Worm (Caenorhabditis elegans) whole organism, L1 larva: ENCODE results near the gene seld-1.
A peak's percentile ranks its signal among the peaks of the same experiment; 100 is the strongest.

ENCODE experiments used
- C04F5.9 ChIP-seq: sonication (generic microtip); optimal IDR thresholded peaks from 2 replicates; lab custom pipeline; 2016; ENCODE audit warnings: missing genetic modification characterization, missing compliant biosample characterization
- blmp-1 ChIP-seq: fragments of 150-350 bp; optimal IDR thresholded peaks from 2 replicates; lab custom pipeline; 2014; ENCODE audit warnings: missing biosample characterization, missing genetic modification characterization
- ceh-88 ChIP-seq: fragments of 200-800 bp; sonication (Bioruptor generic); IDR thresholded peaks from 2 replicates; pipeline ENCODE4 v1.3.6; 2022; ENCODE audit warnings: missing genetic modification characterization, missing compliant biosample characterization
- dsc-1 ChIP-seq: sonication (generic microtip); optimal IDR thresholded peaks from 2 replicates; lab custom pipeline; 2016; ENCODE audit warnings: mild to moderate bottlenecking, missing genetic modification characterization, missing compliant biosample characterization
- efl-1 ChIP-seq, 4 experiments: fragments of 150-350 bp; optimal IDR thresholded peaks in 3 of 4; peaks in 1 of 4; 1 replicate in 1 of 4; 2 replicates in 3 of 4; lab custom pipeline; 2014; ENCODE audit warnings: missing biosample characterization in 2 of 4, missing genetic modification characterization in 2 of 4, missing genetic modification reagents in 2 of 4
- elt-2 ChIP-seq: sonication (generic microtip); optimal IDR thresholded peaks from 2 replicates; lab custom pipeline; 2016; ENCODE audit warnings: missing genetic modification characterization, mild to moderate bottlenecking, inconsistent platforms, missing compliant biosample characterization, missing genetic modification reagents
- fkh-8 ChIP-seq: sonication (generic microtip); optimal IDR thresholded peaks from 2 replicates; lab custom pipeline; 2016; ENCODE audit warnings: mild to moderate bottlenecking, missing genetic modification characterization, missing compliant biosample characterization
- fos-1 ChIP-seq: fragments of 150-350 bp; optimal IDR thresholded peaks from 2 replicates; lab custom pipeline; 2014; ENCODE audit warnings: missing biosample characterization, missing genetic modification characterization
- hpl-2 ChIP-seq: fragments of 150-350 bp; optimal IDR thresholded peaks from 2 replicates; lab custom pipeline; 2014; ENCODE audit warnings: missing biosample characterization, missing genetic modification reagents, missing genetic modification characterization
- lin-13 ChIP-seq: fragments of 150-350 bp; optimal IDR thresholded peaks from 2 replicates; lab custom pipeline; 2014; ENCODE audit warnings: missing biosample characterization, missing genetic modification reagents, missing genetic modification characterization
- lin-14 ChIP-seq: fragments of 200-800 bp; sonication (Bioruptor generic); optimal IDR thresholded peaks from 2 replicates; lab custom pipeline; 2018; ENCODE audit warnings: mild to moderate bottlenecking, missing genetic modification characterization, moderate library complexity, missing compliant biosample characterization
- lin-15B ChIP-seq: fragments of 150-350 bp; sonication (generic microtip); optimal IDR thresholded peaks from 3 replicates; lab custom pipeline; 2014; ENCODE audit warnings: missing biosample characterization, missing genetic modification characterization
- lin-35 ChIP-seq, 2 experiments: fragments of 150-350 bp; optimal IDR thresholded peaks; 2 replicates each; lab custom pipeline; 2014; ENCODE audit warnings: missing biosample characterization in 2 of 2, missing genetic modification characterization in 2 of 2, missing genetic modification reagents in 2 of 2
- lir-3 ChIP-seq: sonication (generic microtip); optimal IDR thresholded peaks from 2 replicates; lab custom pipeline; 2016; ENCODE audit warnings: mild to moderate bottlenecking, missing genetic modification characterization, moderate library complexity, missing compliant biosample characterization; ENCODE audit not compliant: poor library complexity
- nhr-19 ChIP-seq: fragments of 200-800 bp; sonication (Bioruptor generic); conservative IDR thresholded peaks from 2 replicates; pipeline ENCODE4 v1.3.6; 2022; ENCODE audit warnings: missing genetic modification characterization, missing compliant biosample characterization
- nhr-20 ChIP-seq: sonication (generic microtip); optimal IDR thresholded peaks from 2 replicates; lab custom pipeline; 2016; ENCODE audit warnings: mild to moderate bottlenecking, missing genetic modification characterization, missing compliant biosample characterization
- nhr-28 ChIP-seq: fragments of 150-350 bp; optimal IDR thresholded peaks from 2 replicates; lab custom pipeline; 2014; ENCODE audit warnings: missing biosample characterization, missing genetic modification characterization
- nhr-47 ChIP-seq: sonication (generic microtip); optimal IDR thresholded peaks from 2 replicates; lab custom pipeline; 2016; ENCODE audit warnings: mild to moderate bottlenecking, missing genetic modification characterization, moderate library complexity, missing compliant biosample characterization
- nhr-71 ChIP-seq: sonication (generic microtip); optimal IDR thresholded peaks from 2 replicates; lab custom pipeline; 2016; ENCODE audit warnings: mild to moderate bottlenecking, missing genetic modification characterization, moderate library complexity, missing compliant biosample characterization
- nhr-76 ChIP-seq: sonication (generic microtip); optimal IDR thresholded peaks from 2 replicates; lab custom pipeline; 2017; ENCODE audit warnings: missing biosample characterization, missing genetic modification characterization
- nhr-85 ChIP-seq: sonication (generic microtip); peaks from one replicate; lab custom pipeline; 2016; ENCODE audit warnings: missing genetic modification characterization, inconsistent platforms, missing compliant biosample characterization
- nhr-90 ChIP-seq: sonication (generic microtip); optimal IDR thresholded peaks from 2 replicates; lab custom pipeline; 2016; ENCODE audit warnings: mild to moderate bottlenecking, missing genetic modification characterization, missing compliant biosample characterization; ENCODE audit not compliant: poor library complexity
- pax-3 ChIP-seq: fragments of 200-800 bp; sonication (Bioruptor generic); optimal IDR thresholded peaks from 2 replicates; lab custom pipeline; 2018; ENCODE audit warnings: mild to moderate bottlenecking, missing genetic modification characterization, moderate library complexity, missing compliant biosample characterization
- snpc-4 ChIP-seq: fragments of 150-350 bp; optimal IDR thresholded peaks from 2 replicates; lab custom pipeline; 2014; ENCODE audit warnings: missing biosample characterization, missing genetic modification characterization
- tbx-2 ChIP-seq: sonication (generic microtip); optimal IDR thresholded peaks from 2 replicates; lab custom pipeline; 2016; ENCODE audit warnings: missing genetic modification characterization, missing compliant biosample characterization
- unc-86 ChIP-seq: sonication (generic microtip); optimal IDR thresholded peaks from 2 replicates; lab custom pipeline; 2016; ENCODE audit warnings: missing genetic modification characterization, missing compliant biosample characterization
- unc-98 ChIP-seq: fragments of 200-800 bp; sonication (Bioruptor generic); IDR thresholded peaks from 2 replicates; pipeline ENCODE4 v1.3.6; 2022; ENCODE audit warnings: missing genetic modification characterization, missing compliant biosample characterization
- xbp-1 ChIP-seq: sonication (generic microtip); optimal IDR thresholded peaks from 2 replicates; lab custom pipeline; 2016; ENCODE audit warnings: missing genetic modification characterization, missing compliant biosample characterization
- ztf-11 ChIP-seq, 2 experiments: sonication (generic microtip); optimal IDR thresholded peaks; 2 replicates each; lab custom pipeline; 2016 to 2017; ENCODE audit warnings: missing genetic modification characterization in 2 of 2, missing biosample characterization in 1 of 2, missing compliant biosample characterization in 1 of 2
- ztf-4 ChIP-seq: fragments of 150-350 bp; optimal IDR thresholded peaks from 2 replicates; lab custom pipeline; 2014; ENCODE audit warnings: missing biosample characterization, missing genetic modification characterization

The seld-1 gene

DNA sequence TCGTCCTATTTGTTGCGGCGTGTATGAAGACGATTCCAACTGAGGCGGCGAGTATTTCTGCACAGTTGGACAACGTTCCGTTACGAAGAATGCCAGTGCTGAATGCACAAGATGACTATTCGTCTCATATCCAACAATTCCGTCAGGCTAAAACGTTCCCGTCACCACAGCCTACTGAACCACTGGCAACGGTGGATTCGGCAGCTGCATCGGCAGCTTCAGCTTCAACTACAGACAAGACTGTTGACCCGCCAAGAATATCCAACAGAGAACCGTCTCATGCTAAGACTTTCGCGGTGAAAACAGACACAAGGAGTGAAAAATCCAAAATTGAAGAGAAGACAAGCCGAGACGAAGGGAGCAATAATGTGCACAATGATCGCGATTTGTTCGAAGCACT, 21.6 kb upstream of the seld-1 start:
- TF ChIP-seq lin-15B (no peak), hpl-2 (GFP tag; lab: Kevin White, UChicago) (no peak), nhr-71 (tag; lab: Kevin White, UChicago) (no peak), efl-1 (optimal IDR thresholded peaks at IDR 0.05; lab: Kevin White, UChicago) (no peak), efl-1 (GFP tag; optimal IDR thresholded peaks at IDR 0.05 in 1 of 2; lab: Kevin White, UChicago) (peak in 1 of 2 experiments; percentile 63), nhr-28 (no peak)

DNA sequence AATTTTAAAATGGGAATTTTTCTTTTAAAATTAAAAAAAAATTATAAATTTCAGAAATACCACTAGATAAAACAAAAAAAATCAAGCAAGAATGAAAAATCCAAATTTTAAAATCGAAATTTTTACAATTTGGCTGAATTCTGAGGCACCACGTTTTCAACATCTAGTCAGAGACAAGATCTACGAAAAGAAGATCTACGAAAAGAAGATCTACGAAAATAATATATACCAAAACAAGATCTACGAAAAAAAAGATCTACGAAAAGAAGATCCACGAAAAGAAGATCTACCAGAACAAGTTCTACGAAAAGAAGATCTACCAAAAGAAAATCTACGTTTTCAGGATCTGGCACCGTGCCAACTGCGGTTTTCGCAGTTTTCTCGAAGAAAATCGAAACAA, 18.2 kb upstream of the seld-1 start:
- TF ChIP-seq pax-3 (tag; lab: Kevin White, UChicago) = peak; percentile 15
- TF ChIP-seq hpl-2 (GFP tag; lab: Kevin White, UChicago) = no peak
- peak; percentile 55 for TF ChIP-seq nhr-47 (tag; lab: Kevin White, UChicago)
- TF ChIP-seq elt-2 (tag; lab: Kevin White, UChicago) = no peak
- 0 out of 2 replicates have a peak, but pooled peaks have one; percentile 16 for TF ChIP-seq ceh-88 (GFP tag; lab: Robert Waterston, UW)
- no peak for TF ChIP-seq ztf-4 (tag; lab: Kevin White, UChicago)
- TF ChIP-seq unc-98 = peak; percentile 26; the same call in 1 of the 2 replicates
- TF ChIP-seq dsc-1 = peak; percentile 3
- TF ChIP-seq nhr-19 (GFP tag; lab: Robert Waterston, UW) = peak; percentile 13; the same call in 1 of the 2 replicates
- TF ChIP-seq tbx-2 (tag; lab: Kevin White, UChicago) = peak; percentile 10
- peak in 1 of 2 experiments; percentile 56 for TF ChIP-seq ztf-11 (tag; optimal IDR thresholded peaks at IDR 0.05; lab: Kevin White, UChicago)
- peak; percentile 30 for TF ChIP-seq nhr-90 (tag; lab: Kevin White, UChicago)
- TF ChIP-seq unc-86 (tag; lab: Kevin White, UChicago) = no peak
- TF ChIP-seq C04F5.9 (tag; lab: Kevin White, UChicago) = no peak
- TF ChIP-seq xbp-1 (tag; lab: Kevin White, UChicago) = peak; percentile 5
- peak; percentile 8 for TF ChIP-seq nhr-20 (tag; lab: Kevin White, UChicago)
- TF ChIP-seq fos-1 (tag; lab: Kevin White, UChicago) = no peak
- TF ChIP-seq nhr-71 (tag; lab: Kevin White, UChicago) = peak; percentile 48
- TF ChIP-seq lir-3 (tag; lab: Kevin White, UChicago) = peak; percentile 74
- TF ChIP-seq efl-1 (optimal IDR thresholded peaks at IDR 0.05; lab: Kevin White, UChicago) = peak; percentile 15 to 37
- peak in 1 of 2 experiments; percentile 24 for TF ChIP-seq efl-1 (GFP tag; optimal IDR thresholded peaks at IDR 0.05 in 1 of 2; lab: Kevin White, UChicago)

DNA sequence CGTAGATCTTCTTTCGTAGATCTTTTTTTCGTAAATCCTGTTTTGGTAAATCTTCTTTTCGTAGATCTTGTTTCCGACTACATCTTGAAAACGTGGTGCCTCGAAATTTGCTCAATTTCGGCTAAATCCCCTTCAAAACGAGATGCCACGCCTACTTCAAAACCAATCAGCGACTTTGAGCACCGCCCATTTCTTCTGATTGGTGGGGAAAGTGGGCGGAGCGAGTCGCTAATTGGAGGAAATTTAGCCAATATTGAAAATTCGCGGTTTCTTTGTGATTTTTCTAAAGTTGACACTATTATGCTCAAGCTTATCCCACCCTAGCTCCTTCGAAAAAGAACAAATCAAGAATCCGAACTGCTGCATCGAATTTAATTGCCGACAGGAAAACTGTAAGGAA, 17.6 kb upstream of the seld-1 start:
- TF ChIP-seq lin-13 (GFP tag; lab: Kevin White, UChicago) (no peak), nhr-85 (tag; lab: Kevin White, UChicago) (peak; percentile 1)

- no peak for TF ChIP-seq fkh-8 (tag; lab: Kevin White, UChicago)
- no peak for TF ChIP-seq blmp-1 (tag; lab: Kevin White, UChicago)
- TF ChIP-seq nhr-76 (tag; lab: Kevin White, UChicago) = no peak
- no peak for TF ChIP-seq lin-35 (GFP tag; optimal IDR thresholded peaks at IDR 0.05; lab: Kevin White, UChicago)
Measured at ce11 chrIV:13492271-13492670, 13.0 kb upstream of the seld-1 start, which contains the start of gene Y45F10A.7. Y45F10A.7 (plus strand) TSS chrIV:13492571.

ce11 chrIV:13493719-13494118, 11.5 kb upstream of the seld-1 start:
- TF ChIP-seq snpc-4 (tag; lab: Kevin White, UChicago) = no peak
- no peak for TF ChIP-seq lin-14 (GFP tag; lab: Kevin White, UChicago)
- TF ChIP-seq dsc-1 = no peak
- no peak for TF ChIP-seq efl-1 (optimal IDR thresholded peaks at IDR 0.05; lab: Kevin White, UChicago)
- TF ChIP-seq efl-1 (GFP tag; optimal IDR thresholded peaks at IDR 0.05 in 1 of 2; lab: Kevin White, UChicago) = peak in 1 of 2 experiments; percentile 90
- no peak for TF ChIP-seq nhr-19 (GFP tag; lab: Robert Waterston, UW)
